Worm (Caenorhabditis elegans) whole organism, L1 larva: Measurements from ENCODE around the gene F42A10.7.

Experiments
- C16A3.4 ChIP-seq: fragments of 150-350 bp; optimal IDR thresholded peaks from 2 replicates; lab custom pipeline; 2014; ENCODE audit warnings: missing biosample characterization, missing genetic modification characterization
- aha-1 ChIP-seq: fragments of 150-350 bp; optimal IDR thresholded peaks from 2 replicates; lab custom pipeline; 2014; ENCODE audit warnings: missing biosample characterization, missing genetic modification characterization
- blmp-1 ChIP-seq: fragments of 150-350 bp; optimal IDR thresholded peaks from 2 replicates; lab custom pipeline; 2014; ENCODE audit warnings: missing biosample characterization, missing genetic modification characterization
- ceh-88 ChIP-seq: fragments of 200-800 bp; sonication (Bioruptor generic); IDR thresholded peaks from 2 replicates; pipeline ENCODE4 v1.3.6; 2022; ENCODE audit warnings: missing genetic modification characterization, missing compliant biosample characterization
- ceh-90 ChIP-seq: sonication (generic microtip); optimal IDR thresholded peaks from 2 replicates; lab custom pipeline; 2016; ENCODE audit warnings: missing genetic modification characterization, missing compliant biosample characterization
- efl-1 ChIP-seq, 4 experiments: fragments of 150-350 bp; optimal IDR thresholded peaks in 3 of 4; peaks in 1 of 4; 1 replicate in 1 of 4; 2 replicates in 3 of 4; lab custom pipeline; 2014; ENCODE audit warnings: missing biosample characterization in 2 of 4, missing genetic modification characterization in 2 of 4, missing genetic modification reagents in 2 of 4
- efl-3 ChIP-seq: fragments of 200-800 bp; sonication (Bioruptor generic); optimal IDR thresholded peaks from 2 replicates; lab custom pipeline; 2018; ENCODE audit warnings: mild to moderate bottlenecking, missing genetic modification characterization, missing compliant biosample characterization
- elt-3 ChIP-seq, 6 experiments: fragments of 150-350 bp in 1 of 6; sonication (generic microtip); optimal IDR thresholded peaks; 2 replicates each; lab custom pipeline; 2017 to 2018; ENCODE audit warnings: missing biosample characterization in 6 of 6, missing genetic modification characterization in 6 of 6, inconsistent platforms in 1 of 6
- ets-5 ChIP-seq: fragments of 200-800 bp; sonication (Bioruptor generic); IDR thresholded peaks from 2 replicates; pipeline ENCODE4 v1.3.6; 2022; ENCODE audit warnings: missing genetic modification characterization, missing compliant biosample characterization
- fkh-10 ChIP-seq: sonication (generic microtip); optimal IDR thresholded peaks from 2 replicates; lab custom pipeline; 2017; ENCODE audit warnings: missing biosample characterization, missing genetic modification reagents, missing genetic modification characterization
- grh-1 ChIP-seq: fragments of 200-800 bp; sonication (Bioruptor generic); IDR thresholded peaks from 2 replicates; pipeline ENCODE4 v1.3.6; 2022; ENCODE audit warnings: missing genetic modification reagents, missing genetic modification characterization, missing compliant biosample characterization
- hpl-2 ChIP-seq: fragments of 150-350 bp; optimal IDR thresholded peaks from 2 replicates; lab custom pipeline; 2014; ENCODE audit warnings: missing biosample characterization, missing genetic modification reagents, missing genetic modification characterization
- irx-1 ChIP-seq: sonication (generic microtip); optimal IDR thresholded peaks from 2 replicates; lab custom pipeline; 2016; ENCODE audit warnings: missing genetic modification characterization, missing compliant biosample characterization
- jun-1 ChIP-seq: fragments of 150-350 bp; optimal IDR thresholded peaks from 2 replicates; lab custom pipeline; 2014; ENCODE audit warnings: missing biosample characterization, missing genetic modification reagents, missing genetic modification characterization
- lin-13 ChIP-seq: fragments of 150-350 bp; optimal IDR thresholded peaks from 2 replicates; lab custom pipeline; 2014; ENCODE audit warnings: missing biosample characterization, missing genetic modification reagents, missing genetic modification characterization
- lin-14 ChIP-seq: fragments of 200-800 bp; sonication (Bioruptor generic); optimal IDR thresholded peaks from 2 replicates; lab custom pipeline; 2018; ENCODE audit warnings: mild to moderate bottlenecking, missing genetic modification characterization, moderate library complexity, missing compliant biosample characterization
- lin-35 ChIP-seq, 2 experiments: fragments of 150-350 bp; optimal IDR thresholded peaks; 2 replicates each; lab custom pipeline; 2014; ENCODE audit warnings: missing biosample characterization in 2 of 2, missing genetic modification characterization in 2 of 2, missing genetic modification reagents in 2 of 2
- lin-39 ChIP-seq: fragments of 150-350 bp; optimal IDR thresholded peaks from 2 replicates; lab custom pipeline; 2014; ENCODE audit warnings: missing biosample characterization, missing genetic modification reagents, missing genetic modification characterization
- lsy-2 ChIP-seq, 2 experiments: fragments of 150-350 bp; optimal IDR thresholded peaks; 2 replicates each; lab custom pipeline; 2014; ENCODE audit warnings: missing biosample characterization in 2 of 2, missing genetic modification characterization in 2 of 2
- mab-9 ChIP-seq: fragments of 200-800 bp; sonication (Bioruptor generic); IDR thresholded peaks from 2 replicates; pipeline ENCODE4 v1.3.6; 2022; ENCODE audit warnings: missing genetic modification reagents, missing genetic modification characterization, missing compliant biosample characterization
- mdl-1 ChIP-seq, 2 experiments: fragments of 150-350 bp; optimal IDR thresholded peaks; 2 replicates each; lab custom pipeline; 2014 to 2017; ENCODE audit warnings: missing biosample characterization in 2 of 2, missing genetic modification characterization in 2 of 2, inconsistent platforms in 1 of 2
- mef-2 ChIP-seq: fragments of 150-350 bp; optimal IDR thresholded peaks from 2 replicates; lab custom pipeline; 2014; ENCODE audit warnings: missing biosample characterization, missing genetic modification characterization
- nhr-11 ChIP-seq: fragments of 150-350 bp; optimal IDR thresholded peaks from 2 replicates; lab custom pipeline; 2014; ENCODE audit warnings: missing biosample characterization, missing genetic modification characterization
- nhr-19 ChIP-seq: fragments of 200-800 bp; sonication (Bioruptor generic); conservative IDR thresholded peaks from 2 replicates; pipeline ENCODE4 v1.3.6; 2022; ENCODE audit warnings: missing genetic modification characterization, missing compliant biosample characterization
- nhr-20 ChIP-seq: sonication (generic microtip); optimal IDR thresholded peaks from 2 replicates; lab custom pipeline; 2016; ENCODE audit warnings: mild to moderate bottlenecking, missing genetic modification characterization, missing compliant biosample characterization
- nhr-237 ChIP-seq: fragments of 150-350 bp; optimal IDR thresholded peaks from 2 replicates; lab custom pipeline; 2014; ENCODE audit warnings: missing biosample characterization, missing genetic modification characterization
- nhr-71 ChIP-seq: sonication (generic microtip); optimal IDR thresholded peaks from 2 replicates; lab custom pipeline; 2016; ENCODE audit warnings: mild to moderate bottlenecking, missing genetic modification characterization, moderate library complexity, missing compliant biosample characterization
- nhr-76 ChIP-seq: sonication (generic microtip); optimal IDR thresholded peaks from 2 replicates; lab custom pipeline; 2017; ENCODE audit warnings: missing biosample characterization, missing genetic modification characterization
- nhr-85 ChIP-seq: sonication (generic microtip); peaks from one replicate; lab custom pipeline; 2016; ENCODE audit warnings: missing genetic modification characterization, inconsistent platforms, missing compliant biosample characterization
- nhr-90 ChIP-seq: sonication (generic microtip); optimal IDR thresholded peaks from 2 replicates; lab custom pipeline; 2016; ENCODE audit warnings: mild to moderate bottlenecking, missing genetic modification characterization, missing compliant biosample characterization; ENCODE audit not compliant: poor library complexity
- rnt-1 ChIP-seq: sonication (generic microtip); optimal IDR thresholded peaks from 2 replicates; lab custom pipeline; 2016; ENCODE audit warnings: mild to moderate bottlenecking, missing genetic modification characterization, moderate library complexity, missing compliant biosample characterization
- skn-1 ChIP-seq: fragments of 150-350 bp; optimal IDR thresholded peaks from 2 replicates; lab custom pipeline; 2014; ENCODE audit warnings: missing biosample characterization, missing genetic modification characterization
- snu-23 ChIP-seq: sonication (generic microtip); optimal IDR thresholded peaks from 2 replicates; lab custom pipeline; 2016; ENCODE audit warnings: missing genetic modification characterization, missing compliant biosample characterization
- sptf-1 ChIP-seq: fragments of 150-350 bp; optimal IDR thresholded peaks from 2 replicates; lab custom pipeline; 2014; ENCODE audit warnings: missing biosample characterization, missing genetic modification characterization
- sup-37 ChIP-seq: fragments of 200-800 bp; sonication (Bioruptor generic); optimal IDR thresholded peaks from 2 replicates; lab custom pipeline; 2018; ENCODE audit warnings: mild to moderate bottlenecking, missing genetic modification characterization, missing compliant biosample characterization
- swsn-7 ChIP-seq: sonication (generic microtip); optimal IDR thresholded peaks from 2 replicates; lab custom pipeline; 2016; ENCODE audit warnings: missing genetic modification characterization, missing compliant biosample characterization
- tbx-2 ChIP-seq: sonication (generic microtip); optimal IDR thresholded peaks from 2 replicates; lab custom pipeline; 2016; ENCODE audit warnings: missing genetic modification characterization, missing compliant biosample characterization
- unc-130 ChIP-seq: fragments of 150-350 bp; optimal IDR thresholded peaks from 2 replicates; lab custom pipeline; 2017; ENCODE audit warnings: missing biosample characterization, missing genetic modification characterization, inconsistent platforms
- unc-30 ChIP-seq: sonication (generic microtip); optimal IDR thresholded peaks from 2 replicates; lab custom pipeline; 2017; ENCODE audit warnings: missing biosample characterization, missing genetic modification characterization
- vab-15 ChIP-seq: sonication (generic microtip); optimal IDR thresholded peaks from 2 replicates; lab custom pipeline; 2017; ENCODE audit warnings: missing genotype, mild to moderate bottlenecking, missing genetic modification characterization, missing compliant biosample characterization
- ztf-4 ChIP-seq: fragments of 150-350 bp; optimal IDR thresholded peaks from 2 replicates; lab custom pipeline; 2014; ENCODE audit warnings: missing biosample characterization, missing genetic modification characterization

F42A10.7 gene

DNA sequence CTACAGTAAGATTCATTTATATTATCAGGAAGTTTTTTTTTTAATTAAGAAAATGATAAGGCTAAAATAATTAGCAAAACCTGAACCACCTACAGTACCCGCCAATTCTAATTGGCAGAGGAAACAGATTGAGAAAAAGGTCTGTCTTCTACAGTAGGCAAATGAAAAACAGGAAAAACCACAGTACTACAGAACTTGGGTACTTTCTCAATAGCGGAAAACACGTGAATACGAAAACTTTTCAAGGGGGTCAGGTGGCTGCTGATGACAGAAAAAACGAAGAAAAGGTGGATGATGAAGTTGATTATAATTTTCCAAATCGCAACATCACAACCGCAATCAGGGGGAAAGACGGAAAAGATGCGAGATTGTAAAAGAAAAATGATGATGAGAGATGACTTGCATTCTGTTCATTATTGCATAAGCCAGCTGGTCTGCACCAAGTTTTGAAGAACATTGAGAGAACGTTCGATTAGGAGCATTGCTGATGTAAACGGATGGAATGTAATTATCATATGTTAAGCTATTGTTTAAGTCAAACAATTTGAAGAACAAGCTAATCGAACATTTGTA is 34.0 kb downstream of the F42A10.7 start:
- TF ChIP-seq grh-1 = no peak
- no peak for TF ChIP-seq hpl-2
- no peak for TF ChIP-seq vab-15 (tag; lab: Kevin White, UChicago)
- TF ChIP-seq nhr-71 (tag; lab: Kevin White, UChicago) = peak; percentile 44
- TF ChIP-seq lsy-2 (tag; optimal IDR thresholded peaks at IDR 0.05; lab: Kevin White, UChicago) = peak in 1 of 2 experiments; percentile 65
- TF ChIP-seq unc-30 = no peak
- no peak for TF ChIP-seq ets-5 (GFP tag; lab: Robert Waterston, UW)
- peak; percentile 21 for TF ChIP-seq lin-14 (GFP tag; lab: Kevin White, UChicago)
- TF ChIP-seq nhr-19 = no peak
- no peak for TF ChIP-seq aha-1
- TF ChIP-seq swsn-7 (tag; lab: Kevin White, UChicago) = no peak
- TF ChIP-seq nhr-85 (tag; lab: Kevin White, UChicago) = peak; percentile 76
- no peak for TF ChIP-seq sup-37 (GFP tag; lab: Kevin White, UChicago)
- TF ChIP-seq efl-3 (GFP tag; lab: Kevin White, UChicago) = no peak
- TF ChIP-seq lin-35 (GFP tag; optimal IDR thresholded peaks at IDR 0.05; lab: Kevin White, UChicago) = peak in 1 of 2 experiments; percentile 30
- TF ChIP-seq ztf-4 = no peak
- peak; percentile 75 for TF ChIP-seq rnt-1
- no peak for TF ChIP-seq nhr-11 (tag; lab: Kevin White, UChicago)
- TF ChIP-seq ceh-90 (tag; lab: Kevin White, UChicago) = no peak
- peak; percentile 86 for TF ChIP-seq blmp-1
- TF ChIP-seq C16A3.4 = peak; percentile 6
- no peak for TF ChIP-seq lin-39 (tag; lab: Kevin White, UChicago)
- peak; percentile 1 for TF ChIP-seq nhr-20 (tag; lab: Kevin White, UChicago)
- no peak for TF ChIP-seq nhr-237 (tag; lab: Kevin White, UChicago)
- no peak for TF ChIP-seq skn-1
- peak; percentile 28 for TF ChIP-seq jun-1
- peak; percentile 42 for TF ChIP-seq snu-23 (GFP tag; lab: Kevin White, UChicago)
- no peak for TF ChIP-seq sptf-1 (tag; lab: Kevin White, UChicago)
- no peak for TF ChIP-seq tbx-2 (tag; lab: Kevin White, UChicago)
- peak; percentile 9 for TF ChIP-seq lin-13 (GFP tag; lab: Kevin White, UChicago)
- no peak for TF ChIP-seq mef-2
- TF ChIP-seq elt-3 (tag; optimal IDR thresholded peaks at IDR 0.05; lab: Kevin White, UChicago) = peak in 3 of 6 experiments; percentile 40 to 91 (median 52)
- TF ChIP-seq nhr-90 (tag; lab: Kevin White, UChicago) = peak; percentile 9
- peak; percentile 41 for TF ChIP-seq unc-130 (tag; lab: Kevin White, UChicago)
- TF ChIP-seq mdl-1 (tag; optimal IDR thresholded peaks at IDR 0.05; lab: Kevin White, UChicago) = peak in 1 of 2 experiments; percentile 71

DNA sequence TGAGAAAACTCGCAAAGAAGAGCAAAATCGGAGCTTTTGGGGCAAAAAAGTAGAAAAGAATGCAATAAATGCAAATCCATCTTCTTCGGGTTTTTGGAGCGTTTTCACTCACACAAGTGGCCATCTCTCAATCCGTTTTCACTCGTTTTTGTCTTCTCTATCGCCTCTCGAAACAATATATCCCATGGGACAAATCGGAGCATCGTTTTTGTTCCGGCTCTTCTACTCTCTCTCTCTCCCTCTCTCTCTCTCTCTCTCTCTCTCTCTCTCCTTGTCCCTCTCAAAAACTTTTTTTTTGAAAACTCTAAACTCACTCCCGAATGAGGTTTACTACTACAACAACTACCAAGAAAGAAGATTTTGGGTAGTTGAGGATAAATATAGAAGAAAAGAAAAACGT is 37.0 kb downstream of the F42A10.7 start:
- TF ChIP-seq efl-1 (optimal IDR thresholded peaks at IDR 0.05; lab: Kevin White, UChicago) (peak in 1 of 2 experiments; percentile 6), efl-1 (GFP tag; optimal IDR thresholded peaks at IDR 0.05 in 1 of 2; lab: Kevin White, UChicago) (no peak), lin-14 (GFP tag; lab: Kevin White, UChicago) (peak; percentile 79), fkh-10 (GFP tag; lab: Kevin White, UChicago) (peak; percentile 50), ceh-88 (no peak), snu-23 (GFP tag; lab: Kevin White, UChicago) (peak; percentile 10), irx-1 (tag; lab: Kevin White, UChicago) (no peak), mab-9 (GFP tag; lab: Robert Waterston, UW) (peak; percentile 59; the same call in 1 of the 2 replicates), rnt-1 (peak; percentile 6), nhr-71 (tag; lab: Kevin White, UChicago) (peak; percentile 36), nhr-76 (tag; lab: Kevin White, UChicago) (no peak), lsy-2 (tag; optimal IDR thresholded peaks at IDR 0.05; lab: Kevin White, UChicago) (peak in 1 of 2 experiments; percentile 32)
